Fruit fly (Drosophila melanogaster) whole organism, embryonic: ENCODE measurements around the gene CG4332.
A peak's percentile ranks its signal among the peaks of the same experiment; 100 is the strongest.

ENCODE experiments used
- Awh ChIP-seq: fragments of 200-800 bp; sonication (Bioruptor generic); IDR thresholded peaks from 2 replicates; pipeline ENCODE4, ENCODE4 v1.3.6; 2022; ENCODE audit warnings: missing biosample characterization, missing genetic modification characterization
- Blimp-1 ChIP-seq: fragments of 200-800 bp; sonication (Bioruptor generic); optimal IDR thresholded peaks from 3 replicates; lab custom pipeline; 2018; ENCODE audit warnings: missing biosample characterization, missing genetic modification characterization, mild to moderate bottlenecking, moderate library complexity, missing genetic modification reagents
- CG10321 ChIP-seq: fragments of 200-800 bp; sonication (Bioruptor generic); IDR thresholded peaks from 2 replicates; pipeline ENCODE4 v1.3.6; 2022; ENCODE audit warnings: missing biosample characterization, missing genetic modification characterization
- CG10654 ChIP-seq: fragments of 200-800 bp; sonication (Bioruptor generic); optimal IDR thresholded peaks from 2 replicates; lab custom pipeline; 2016; ENCODE audit warnings: missing biosample characterization, missing genetic modification characterization
- CG10959 ChIP-seq: fragments of 200-800 bp; sonication (Bioruptor generic); IDR thresholded peaks from 2 replicates; pipeline ENCODE4 v1.3.6; 2022; ENCODE audit warnings: missing biosample characterization, missing genetic modification characterization
- CG14441 ChIP-seq: fragments of 200-800 bp; sonication (Bioruptor generic); IDR thresholded peaks from 2 replicates; pipeline ENCODE4 v1.3.6; 2022; ENCODE audit warnings: missing biosample characterization, missing genetic modification characterization
- CG15269 ChIP-seq: fragments of 200-800 bp; sonication (Bioruptor generic); optimal IDR thresholded peaks from 2 replicates; lab custom pipeline; 2018; ENCODE audit warnings: missing biosample characterization, mild to moderate bottlenecking, missing genetic modification characterization, moderate library complexity
- CG16813 ChIP-seq: fragments of 200-800 bp; sonication (Bioruptor generic); IDR thresholded peaks from 3 replicates; pipeline ENCODE4 v1.3.6; 2022; ENCODE audit warnings: missing biosample characterization, missing genetic modification characterization; ENCODE audit not compliant: partially characterized antibody
- CG2129 ChIP-seq: fragments of 200-800 bp; sonication (Bioruptor generic); IDR thresholded peaks from 2 replicates; pipeline ENCODE4 v1.3.6; 2022; ENCODE audit warnings: missing biosample characterization, missing genetic modification characterization; ENCODE audit not compliant: partially characterized antibody
- CG2202 ChIP-seq: fragments of 200-800 bp; sonication (Bioruptor generic); optimal IDR thresholded peaks from 2 replicates; lab custom pipeline; 2018; ENCODE audit warnings: missing biosample characterization, mild to moderate bottlenecking, missing genetic modification characterization
- CG3065 ChIP-seq: fragments of 200-800 bp; sonication (Bioruptor generic); optimal IDR thresholded peaks from 2 replicates; lab custom pipeline; 2016; ENCODE audit warnings: missing biosample characterization, missing genetic modification characterization
- CG6175 ChIP-seq: fragments of 200-800 bp; sonication (Bioruptor generic); IDR thresholded peaks from 3 replicates; pipeline ENCODE4 v1.3.6; 2022; ENCODE audit warnings: missing biosample characterization, missing genetic modification characterization
- CG6791 ChIP-seq: fragments of 200-800 bp; sonication (Bioruptor generic); IDR thresholded peaks from 3 replicates; pipeline ENCODE4 v1.3.6; 2022; ENCODE audit warnings: missing biosample characterization, missing genetic modification characterization; ENCODE audit not compliant: partially characterized antibody
- CG7357 ChIP-seq: fragments of 200-800 bp; sonication (Bioruptor generic); IDR thresholded peaks from 3 replicates; pipeline ENCODE4 v1.3.6; 2022; ENCODE audit warnings: missing biosample characterization, missing genetic modification characterization
- CG8290 ChIP-seq, 3 experiments: fragments of 200-800 bp; sonication (Bioruptor generic); optimal IDR thresholded peaks; 2 replicates each; lab custom pipeline; 2016 to 2019; ENCODE audit warnings: missing biosample characterization in 3 of 3, missing genetic modification characterization in 3 of 3, mild to moderate bottlenecking in 2 of 3, moderate library complexity in 1 of 3
- CG8359 ChIP-seq: fragments of 200-800 bp; sonication (Bioruptor generic); optimal IDR thresholded peaks from 2 replicates; lab custom pipeline; 2017; ENCODE audit warnings: missing biosample characterization, mild to moderate bottlenecking, missing genetic modification characterization, borderline replicate concordance
- CG9932 ChIP-seq: fragments of 200-800 bp; sonication (Bioruptor generic); IDR thresholded peaks from 2 replicates; pipeline ENCODE4 v1.3.6; 2022; ENCODE audit warnings: missing biosample characterization, missing genetic modification characterization
- D ChIP-seq, 2 experiments: fragments of 200-800 bp in 1 of 2; fragments of >200 bp in 1 of 2; sonication (Bioruptor generic) in 1 of 2; optimal IDR thresholded peaks; 2 replicates in 1 of 2; 3 replicates in 1 of 2; lab custom pipeline; 2017; ENCODE audit warnings: mild to moderate bottlenecking in 1 of 2, missing biosample characterization in 1 of 2, missing genetic modification characterization in 1 of 2, missing genetic modification reagents in 1 of 2
- Dip3 ChIP-seq: fragments of 200-800 bp; sonication (Bioruptor generic); optimal IDR thresholded peaks from 3 replicates; lab custom pipeline; 2016; ENCODE audit warnings: missing biosample characterization, missing genetic modification characterization
- Doc2 ChIP-seq: fragments of 200-800 bp; sonication (Bioruptor generic); IDR thresholded peaks from 2 replicates; pipeline ENCODE4 v1.3.6; 2022; ENCODE audit warnings: missing biosample characterization, missing genetic modification characterization
- Doc3 ChIP-seq: fragments of 200-800 bp; sonication (Bioruptor generic); IDR thresholded peaks from 3 replicates; pipeline ENCODE4 v1.3.6; 2022; ENCODE audit warnings: missing biosample characterization, missing genetic modification characterization; ENCODE audit not compliant: partially characterized antibody
- Dp ChIP-seq: fragments of 200-800 bp; sonication (Bioruptor generic); optimal IDR thresholded peaks from 2 replicates; lab custom pipeline; 2018; ENCODE audit warnings: missing biosample characterization, mild to moderate bottlenecking, missing genetic modification characterization, moderate library complexity
- Dref ChIP-seq: fragments of 200-800 bp; sonication (Bioruptor generic); IDR thresholded peaks from 2 replicates; pipeline ENCODE4 v1.3.6; 2022; ENCODE audit warnings: missing biosample characterization, missing genetic modification characterization
- MBD-R2 ChIP-seq: fragments of 200-800 bp; sonication (Bioruptor generic); IDR thresholded peaks from 2 replicates; pipeline ENCODE4 v1.3.6; 2022; ENCODE audit warnings: missing biosample characterization, missing genetic modification characterization
- Med ChIP-seq: fragments of 200-800 bp; sonication (Bioruptor generic); peaks from one replicate; lab custom pipeline; 2016; ENCODE audit warnings: missing biosample characterization, missing genetic modification characterization, mild to moderate bottlenecking, inconsistent platforms, moderate library complexity
- Pdp1 ChIP-seq, 2 experiments: fragments of 200-800 bp; sonication (Bioruptor generic); optimal IDR thresholded peaks; 3 replicates each; lab custom pipeline; 2016; ENCODE audit warnings: missing biosample characterization in 2 of 2, missing genetic modification characterization in 2 of 2, mild to moderate bottlenecking in 1 of 2, moderate library complexity in 1 of 2
- Ptx1 ChIP-seq: fragments of 200-800 bp; sonication (Bioruptor generic); IDR thresholded peaks from 2 replicates; pipeline ENCODE4 v1.3.6; 2022; ENCODE audit warnings: missing biosample characterization, missing genetic modification characterization
- Rfx ChIP-seq: fragments of 200-800 bp; sonication (Bioruptor generic); IDR thresholded peaks from 2 replicates; pipeline ENCODE4 v1.3.6; 2022; ENCODE audit warnings: missing biosample characterization, missing genetic modification characterization
- Scr ChIP-seq: fragments of 200-800 bp; sonication (Bioruptor generic); IDR thresholded peaks from 2 replicates; pipeline ENCODE4 v1.3.6; 2022; ENCODE audit warnings: missing biosample characterization, missing genetic modification characterization; ENCODE audit not compliant: partially characterized antibody
- Xrp1 ChIP-seq: fragments of 200-800 bp; sonication (Bioruptor generic); IDR thresholded peaks from 2 replicates; pipeline ENCODE4 v1.3.6; 2022; ENCODE audit warnings: missing biosample characterization, missing genetic modification characterization
- ab ChIP-seq: fragments of 200-800 bp; sonication (Bioruptor generic); optimal IDR thresholded peaks from 2 replicates; lab custom pipeline; 2016; ENCODE audit warnings: missing biosample characterization, missing genetic modification characterization
- bbx ChIP-seq: fragments of 200-800 bp; sonication (Bioruptor generic); IDR thresholded peaks from 2 replicates; pipeline ENCODE4 v1.3.6; 2022; ENCODE audit warnings: missing biosample characterization, missing genetic modification characterization; ENCODE audit not compliant: partially characterized antibody
- chinmo ChIP-seq: fragments of 200-800 bp; sonication (Bioruptor generic); IDR thresholded peaks from 4 replicates; pipeline ENCODE4 v1.3.6; 2022; ENCODE audit warnings: missing biosample characterization, missing genetic modification characterization; ENCODE audit not compliant: partially characterized antibody
- ci ChIP-seq: fragments of 200-800 bp; sonication (Bioruptor generic); IDR thresholded peaks from 3 replicates; pipeline ENCODE4 v1.3.6; 2022; ENCODE audit warnings: missing biosample characterization, missing genetic modification characterization
- danr ChIP-seq: fragments of 200-800 bp; sonication (Bioruptor generic); IDR thresholded peaks from 2 replicates; pipeline ENCODE4 v1.3.6; 2022; ENCODE audit warnings: missing biosample characterization, missing genetic modification characterization
- grau ChIP-seq: fragments of 200-800 bp; optimal IDR thresholded peaks from 3 replicates; lab custom pipeline; 2019; ENCODE audit warnings: missing biosample characterization, mild to moderate bottlenecking, missing genetic modification characterization, moderate library complexity
- inv ChIP-seq: fragments of 200-800 bp; sonication (Bioruptor generic); IDR thresholded peaks from 2 replicates; pipeline ENCODE4 v1.3.6; 2022; ENCODE audit warnings: missing biosample characterization, missing genetic modification characterization; ENCODE audit not compliant: partially characterized antibody
- kah ChIP-seq: fragments of 200-800 bp; sonication (Bioruptor generic); optimal IDR thresholded peaks from 2 replicates; lab custom pipeline; 2018; ENCODE audit warnings: missing biosample characterization, mild to moderate bottlenecking, missing genetic modification characterization
- knrl ChIP-seq: fragments of 200-800 bp; sonication (Bioruptor generic); IDR thresholded peaks from 3 replicates; pipeline ENCODE4 v1.3.6; 2022; ENCODE audit warnings: missing biosample characterization, missing genetic modification characterization; ENCODE audit not compliant: partially characterized antibody
- onecut ChIP-seq: fragments of 200-800 bp; sonication (Bioruptor generic); IDR thresholded peaks from 2 replicates; pipeline ENCODE4 v1.3.6; 2022; ENCODE audit warnings: missing biosample characterization, missing genetic modification characterization
- rib ChIP-seq: fragments of 200-800 bp; sonication (Bioruptor generic); IDR thresholded peaks from 2 replicates; pipeline ENCODE4 v1.3.6; 2022; ENCODE audit warnings: missing biosample characterization, missing genetic modification characterization
- sens ChIP-seq: fragments of 200-800 bp; sonication (Bioruptor generic); peaks from one replicate; lab custom pipeline; 2016; ENCODE audit warnings: missing biosample characterization, missing genetic modification characterization
- sr ChIP-seq: fragments of 200-800 bp; sonication (Bioruptor generic); IDR thresholded peaks from 3 replicates; pipeline ENCODE4 v1.3.6; 2022; ENCODE audit warnings: missing biosample characterization, missing genetic modification characterization
- zen2 ChIP-seq: fragments of 200-800 bp; sonication (Bioruptor generic); IDR thresholded peaks from 3 replicates; pipeline ENCODE4 v1.3.6; 2022; ENCODE audit warnings: missing biosample characterization, missing genetic modification characterization; ENCODE audit not compliant: partially characterized antibody
- zfh1 ChIP-seq: fragments of 200-800 bp; sonication (Bioruptor generic); IDR thresholded peaks from 3 replicates; pipeline ENCODE4 v1.3.6; 2022; ENCODE audit warnings: missing biosample characterization, missing genetic modification characterization

CG4332 gene

dm6 chrX:13184178-13184577, 29.3 kb downstream of the CG4332 start, which contains the start of gene CG32641:
TSS of gene CG32641 (plus strand) at chrX:13184478.
- peak; percentile 44; the same call in 1 of the 2 replicates for TF ChIP-seq Dref (GFP tag; lab: Robert Waterston, UW)
- TF ChIP-seq zen2 (GFP tag; lab: Robert Waterston, UW): peak; percentile 45; the same call in 1 of the 3 replicates
- peak; percentile 23; the same call in 1 of the 2 replicates for TF ChIP-seq Xrp1 (GFP tag; lab: Robert Waterston, UW)
- peak; percentile 38; the same call in 1 of the 2 replicates for TF ChIP-seq CG9932
- 0 out of 2 replicates have a peak, but pooled peaks have one; percentile 10 for TF ChIP-seq CG2129
- TF ChIP-seq knrl (GFP tag; lab: Robert Waterston, UW): peak; percentile 38; the same call in 1 of the 3 replicates
- peak; percentile 47; the same call in 1 of the 2 replicates for TF ChIP-seq inv
- 0 out of 3 replicates have a peak, but pooled peaks have one; percentile 47 for TF ChIP-seq CG6791 (GFP tag; lab: Robert Waterston, UW)
- 0 out of 2 replicates have a peak, but pooled peaks have one; percentile 32 for TF ChIP-seq Scr
- TF ChIP-seq MBD-R2 (GFP tag; lab: Robert Waterston, UW): peak; percentile 9; the same call in 1 of the 2 replicates
- 0 out of 3 replicates have a peak, but pooled peaks have one; percentile 45 for TF ChIP-seq CG7357
- TF ChIP-seq bbx (GFP tag; lab: Robert Waterston, UW): peak; percentile 61
- TF ChIP-seq chinmo: 0 out of 4 replicates have a peak, but pooled peaks have one; percentile 13
- 0 out of 3 replicates have a peak, but pooled peaks have one; percentile 23 for TF ChIP-seq CG16813 (GFP tag; lab: Robert Waterston, UW)
- TF ChIP-seq onecut (GFP tag; lab: Robert Waterston, UW): 0 out of 2 replicates have a peak, but pooled peaks have one; percentile 3

dm6 chrX:13189032-13189431, 34.2 kb downstream of the CG4332 start, which contains the start of gene Lgr4:
TSS of gene Lgr4 (minus strand) at chrX:13189164.
- TF ChIP-seq sr (GFP tag; lab: Robert Waterston, UW) (0 out of 3 replicates have a peak, but pooled peaks have one; percentile 28), Doc2 (GFP tag; lab: Robert Waterston, UW) (no peak), Dp (GFP tag; lab: Kevin White, UChicago) (peak; percentile 22), CG10321 (no peak), danr (GFP tag; lab: Robert Waterston, UW) (0 out of 2 replicates have a peak, but pooled peaks have one; percentile 23), CG14441 (GFP tag; lab: Robert Waterston, UW) (no peak), CG8290 (GFP tag; optimal IDR thresholded peaks at IDR 0.05; lab: Kevin White, UChicago) (no peak), CG8290 (tag; optimal IDR thresholded peaks at IDR 0.05; lab: Kevin White, UChicago) (no peak), CG10959 (no peak), CG6175 (peak; percentile 65; the same call in 2 of the 3 replicates), CG3065 (peak; percentile 5), Med (GFP tag; lab: Kevin White, UChicago) (peak; percentile 37), kah (GFP tag; lab: Kevin White, UChicago) (peak; percentile 41), ci (0 out of 3 replicates have a peak, but pooled peaks have one; percentile 35)
- TF ChIP-seq, all 482 proteins: peak for 8

- TF ChIP-seq Ptx1 (GFP tag; lab: Robert Waterston, UW): 0 out of 2 replicates have a peak, but pooled peaks have one; percentile 5
- TF ChIP-seq rib (GFP tag; lab: Robert Waterston, UW): no peak
- TF ChIP-seq Awh: 0 out of 2 replicates have a peak, but pooled peaks have one; percentile 14
- no peak for TF ChIP-seq CG10654 (GFP tag; lab: Kevin White, UChicago)
- TF ChIP-seq Doc3 (GFP tag; lab: Robert Waterston, UW): no peak
- no peak for TF ChIP-seq grau (tag; lab: Kevin White, UChicago)
These were observed 36.9 kb downstream of the CG4332 start, which contains the start of gene CG12723 for dm6 chrX:13191783-13192182. TSS of gene CG12723 (minus strand) at chrX:13191883.

- TF ChIP-seq CG2202 (tag; lab: Kevin White, UChicago) (no peak), Dip3 (GFP tag; lab: Kevin White, UChicago) (no peak), CG8359 (GFP tag; lab: Kevin White, UChicago) (no peak), D (optimal IDR thresholded peaks at IDR 0.05; lab: Kevin White, UChicago) (no peak), D (GFP tag; optimal IDR thresholded peaks at IDR 0.05; lab: Kevin White, UChicago) (no peak), zfh1 (GFP tag; lab: Robert Waterston, UW) (0 out of 3 replicates have a peak, but pooled peaks have one; percentile 30), Rfx (GFP tag; lab: Robert Waterston, UW) (no peak), Blimp-1 (peak; percentile 92), Pdp1 (GFP tag; optimal IDR thresholded peaks at IDR 0.05; lab: Kevin White, UChicago) (peak in 1 of 2 experiments; percentile 17), ab (GFP tag; lab: Kevin White, UChicago) (no peak), sens (peak; percentile 42), CG15269 (tag; lab: Kevin White, UChicago) (no peak)
These were observed 37.4 kb downstream of the CG4332 start for dm6 chrX:13192239-13192638.
